Worm (Caenorhabditis elegans) whole organism, L1 larva: ENCODE measurements around the gene cnc-11.
A peak's percentile ranks its signal among the peaks of the same experiment; 100 is the strongest.

Source experiments
- C16A3.4 ChIP-seq: fragments of 150-350 bp; optimal IDR thresholded peaks from 2 replicates; lab custom pipeline; 2014; ENCODE audit warnings: missing biosample characterization, missing genetic modification characterization
- C34B4.2 ChIP-seq: sonication (generic microtip); optimal IDR thresholded peaks from 2 replicates; lab custom pipeline; 2017; ENCODE audit warnings: mild to moderate bottlenecking, missing genetic modification characterization, missing compliant biosample characterization
- F16B12.6 ChIP-seq: fragments of 150-350 bp; optimal IDR thresholded peaks from 2 replicates; lab custom pipeline; 2014; ENCODE audit warnings: missing biosample characterization, missing genetic modification characterization
- aha-1 ChIP-seq: fragments of 150-350 bp; optimal IDR thresholded peaks from 2 replicates; lab custom pipeline; 2014; ENCODE audit warnings: missing biosample characterization, missing genetic modification characterization
- ceh-63 ChIP-seq: fragments of 200-800 bp; sonication (Bioruptor generic); optimal IDR thresholded peaks from 2 replicates; lab custom pipeline; 2018; ENCODE audit warnings: mild to moderate bottlenecking, missing genetic modification characterization, missing compliant biosample characterization
- ceh-88 ChIP-seq: fragments of 200-800 bp; sonication (Bioruptor generic); IDR thresholded peaks from 2 replicates; pipeline ENCODE4 v1.3.6; 2022; ENCODE audit warnings: missing genetic modification characterization, missing compliant biosample characterization
- dsc-1 ChIP-seq: sonication (generic microtip); optimal IDR thresholded peaks from 2 replicates; lab custom pipeline; 2016; ENCODE audit warnings: mild to moderate bottlenecking, missing genetic modification characterization, missing compliant biosample characterization
- egl-13 ChIP-seq: sonication (generic microtip); optimal IDR thresholded peaks from 2 replicates; lab custom pipeline; 2016; ENCODE audit warnings: missing genotype, missing genetic modification reagents, missing genetic modification characterization, missing compliant biosample characterization
- elt-3 ChIP-seq, 6 experiments: fragments of 150-350 bp in 1 of 6; sonication (generic microtip); optimal IDR thresholded peaks; 2 replicates each; lab custom pipeline; 2017 to 2018; ENCODE audit warnings: missing biosample characterization in 6 of 6, missing genetic modification characterization in 6 of 6, inconsistent platforms in 1 of 6
- ets-5 ChIP-seq: fragments of 200-800 bp; sonication (Bioruptor generic); IDR thresholded peaks from 2 replicates; pipeline ENCODE4 v1.3.6; 2022; ENCODE audit warnings: missing genetic modification characterization, missing compliant biosample characterization
- fkh-10 ChIP-seq: sonication (generic microtip); optimal IDR thresholded peaks from 2 replicates; lab custom pipeline; 2017; ENCODE audit warnings: missing biosample characterization, missing genetic modification reagents, missing genetic modification characterization
- fkh-4 ChIP-seq: sonication (generic microtip); optimal IDR thresholded peaks from 2 replicates; lab custom pipeline; 2016; ENCODE audit warnings: missing compliant biosample characterization, missing genetic modification characterization, borderline replicate concordance
- fkh-8 ChIP-seq: sonication (generic microtip); optimal IDR thresholded peaks from 2 replicates; lab custom pipeline; 2016; ENCODE audit warnings: mild to moderate bottlenecking, missing genetic modification characterization, missing compliant biosample characterization
- fos-1 ChIP-seq: fragments of 150-350 bp; optimal IDR thresholded peaks from 2 replicates; lab custom pipeline; 2014; ENCODE audit warnings: missing biosample characterization, missing genetic modification characterization
- hpl-2 ChIP-seq: fragments of 150-350 bp; optimal IDR thresholded peaks from 2 replicates; lab custom pipeline; 2014; ENCODE audit warnings: missing biosample characterization, missing genetic modification reagents, missing genetic modification characterization
- irx-1 ChIP-seq: sonication (generic microtip); optimal IDR thresholded peaks from 2 replicates; lab custom pipeline; 2016; ENCODE audit warnings: missing genetic modification characterization, missing compliant biosample characterization
- isw-1 ChIP-seq: fragments of 200-800 bp; sonication (Bioruptor generic); IDR thresholded peaks from 2 replicates; pipeline ENCODE4 v1.3.6; 2022; ENCODE audit warnings: missing genetic modification characterization, missing compliant biosample characterization
- lin-14 ChIP-seq: fragments of 200-800 bp; sonication (Bioruptor generic); optimal IDR thresholded peaks from 2 replicates; lab custom pipeline; 2018; ENCODE audit warnings: mild to moderate bottlenecking, missing genetic modification characterization, moderate library complexity, missing compliant biosample characterization
- lin-15B ChIP-seq: fragments of 150-350 bp; sonication (generic microtip); optimal IDR thresholded peaks from 3 replicates; lab custom pipeline; 2014; ENCODE audit warnings: missing biosample characterization, missing genetic modification characterization
- lin-39 ChIP-seq: fragments of 150-350 bp; optimal IDR thresholded peaks from 2 replicates; lab custom pipeline; 2014; ENCODE audit warnings: missing biosample characterization, missing genetic modification reagents, missing genetic modification characterization
- lir-3 ChIP-seq: sonication (generic microtip); optimal IDR thresholded peaks from 2 replicates; lab custom pipeline; 2016; ENCODE audit warnings: mild to moderate bottlenecking, missing genetic modification characterization, moderate library complexity, missing compliant biosample characterization; ENCODE audit not compliant: poor library complexity
- mdl-1 ChIP-seq, 2 experiments: fragments of 150-350 bp; optimal IDR thresholded peaks; 2 replicates each; lab custom pipeline; 2014 to 2017; ENCODE audit warnings: missing biosample characterization in 2 of 2, missing genetic modification characterization in 2 of 2, inconsistent platforms in 1 of 2
- mef-2 ChIP-seq: fragments of 150-350 bp; optimal IDR thresholded peaks from 2 replicates; lab custom pipeline; 2014; ENCODE audit warnings: missing biosample characterization, missing genetic modification characterization
- mep-1 ChIP-seq: fragments of 150-350 bp; optimal IDR thresholded peaks from 2 replicates; lab custom pipeline; 2014; ENCODE audit warnings: missing biosample characterization, missing genetic modification characterization
- nhr-19 ChIP-seq: fragments of 200-800 bp; sonication (Bioruptor generic); conservative IDR thresholded peaks from 2 replicates; pipeline ENCODE4 v1.3.6; 2022; ENCODE audit warnings: missing genetic modification characterization, missing compliant biosample characterization
- nhr-20 ChIP-seq: sonication (generic microtip); optimal IDR thresholded peaks from 2 replicates; lab custom pipeline; 2016; ENCODE audit warnings: mild to moderate bottlenecking, missing genetic modification characterization, missing compliant biosample characterization
- nhr-47 ChIP-seq: sonication (generic microtip); optimal IDR thresholded peaks from 2 replicates; lab custom pipeline; 2016; ENCODE audit warnings: mild to moderate bottlenecking, missing genetic modification characterization, moderate library complexity, missing compliant biosample characterization
- nhr-71 ChIP-seq: sonication (generic microtip); optimal IDR thresholded peaks from 2 replicates; lab custom pipeline; 2016; ENCODE audit warnings: mild to moderate bottlenecking, missing genetic modification characterization, moderate library complexity, missing compliant biosample characterization
- nhr-85 ChIP-seq: sonication (generic microtip); peaks from one replicate; lab custom pipeline; 2016; ENCODE audit warnings: missing genetic modification characterization, inconsistent platforms, missing compliant biosample characterization
- pqm-1 ChIP-seq: sonication (generic microtip); optimal IDR thresholded peaks from 3 replicates; lab custom pipeline; 2017; ENCODE audit warnings: missing biosample characterization, missing genetic modification characterization
- rnt-1 ChIP-seq: sonication (generic microtip); optimal IDR thresholded peaks from 2 replicates; lab custom pipeline; 2016; ENCODE audit warnings: mild to moderate bottlenecking, missing genetic modification characterization, moderate library complexity, missing compliant biosample characterization
- skn-1 ChIP-seq: fragments of 150-350 bp; optimal IDR thresholded peaks from 2 replicates; lab custom pipeline; 2014; ENCODE audit warnings: missing biosample characterization, missing genetic modification characterization
- snpc-4 ChIP-seq: fragments of 150-350 bp; optimal IDR thresholded peaks from 2 replicates; lab custom pipeline; 2014; ENCODE audit warnings: missing biosample characterization, missing genetic modification characterization
- sup-37 ChIP-seq: fragments of 200-800 bp; sonication (Bioruptor generic); optimal IDR thresholded peaks from 2 replicates; lab custom pipeline; 2018; ENCODE audit warnings: mild to moderate bottlenecking, missing genetic modification characterization, missing compliant biosample characterization
- swsn-7 ChIP-seq: sonication (generic microtip); optimal IDR thresholded peaks from 2 replicates; lab custom pipeline; 2016; ENCODE audit warnings: missing genetic modification characterization, missing compliant biosample characterization
- tbx-2 ChIP-seq: sonication (generic microtip); optimal IDR thresholded peaks from 2 replicates; lab custom pipeline; 2016; ENCODE audit warnings: missing genetic modification characterization, missing compliant biosample characterization
- tlp-1 ChIP-seq: fragments of 150-350 bp; optimal IDR thresholded peaks from 2 replicates; lab custom pipeline; 2014; ENCODE audit warnings: missing biosample characterization, missing genetic modification characterization
- unc-130 ChIP-seq: fragments of 150-350 bp; optimal IDR thresholded peaks from 2 replicates; lab custom pipeline; 2017; ENCODE audit warnings: missing biosample characterization, missing genetic modification characterization, inconsistent platforms
- unc-62 ChIP-seq: fragments of 150-350 bp; optimal IDR thresholded peaks from 2 replicates; lab custom pipeline; 2014; ENCODE audit warnings: missing biosample characterization, missing genetic modification reagents, missing genetic modification characterization
- zip-4 ChIP-seq: fragments of 200-800 bp; sonication (Bioruptor generic); optimal IDR thresholded peaks from 2 replicates; lab custom pipeline; 2018; ENCODE audit warnings: mild to moderate bottlenecking, missing genetic modification characterization, moderate library complexity, missing compliant biosample characterization
- ztf-11 ChIP-seq, 2 experiments: sonication (generic microtip); optimal IDR thresholded peaks; 2 replicates each; lab custom pipeline; 2016 to 2017; ENCODE audit warnings: missing genetic modification characterization in 2 of 2, missing biosample characterization in 1 of 2, missing compliant biosample characterization in 1 of 2

Gene cnc-11

ce11 chrV:1471078-1471969 lies 29.2 kb downstream of the cnc-11 start (continued):
- TF ChIP-seq hpl-2 (GFP tag; lab: Kevin White, UChicago): peak; percentile 51
- TF ChIP-seq nhr-71 (tag; lab: Kevin White, UChicago): peak; percentile 80
- TF ChIP-seq snpc-4 (tag; lab: Kevin White, UChicago): no peak
- peak in 2 of 6 experiments; percentile 41 to 53 for TF ChIP-seq elt-3 (tag; optimal IDR thresholded peaks at IDR 0.05; lab: Kevin White, UChicago)
- peak; percentile 43 for TF ChIP-seq unc-130 (tag; lab: Kevin White, UChicago)
- no peak for TF ChIP-seq unc-62 (GFP tag; lab: Kevin White, UChicago)
- no peak for TF ChIP-seq C34B4.2 (tag; lab: Kevin White, UChicago)
- peak; percentile 83 for TF ChIP-seq nhr-47 (tag; lab: Kevin White, UChicago)
- TF ChIP-seq lin-15B (tag; lab: Kevin White, UChicago): peak; percentile 86
- no peak for TF ChIP-seq pqm-1 (tag; lab: Kevin White, UChicago)
- TF ChIP-seq lin-14 (GFP tag; lab: Kevin White, UChicago): peak; percentile 89
- TF ChIP-seq mep-1: peak; percentile 86
- peak; percentile 30 for TF ChIP-seq irx-1 (tag; lab: Kevin White, UChicago)
- peak; percentile 82 for TF ChIP-seq fkh-8 (tag; lab: Kevin White, UChicago)
- peak in 1 of 2 experiments; percentile 20 for TF ChIP-seq ztf-11 (tag; optimal IDR thresholded peaks at IDR 0.05; lab: Kevin White, UChicago)
- peak; percentile 71 for TF ChIP-seq swsn-7 (tag; lab: Kevin White, UChicago)
- peak; percentile 23 for TF ChIP-seq sup-37
- TF ChIP-seq isw-1: peak; percentile 64
- TF ChIP-seq mef-2 (tag; lab: Kevin White, UChicago): no peak
- TF ChIP-seq ets-5: no peak
- TF ChIP-seq aha-1 (tag; lab: Kevin White, UChicago): no peak
- peak in 1 of 2 experiments; percentile 36 for TF ChIP-seq mdl-1 (tag; optimal IDR thresholded peaks at IDR 0.05; lab: Kevin White, UChicago)
- no peak for TF ChIP-seq lir-3 (tag; lab: Kevin White, UChicago)
- peak; percentile 72 for TF ChIP-seq C16A3.4 (tag; lab: Kevin White, UChicago)
- TF ChIP-seq nhr-85 (tag; lab: Kevin White, UChicago): peak; percentile 83
- no peak for TF ChIP-seq ceh-63 (GFP tag; lab: Kevin White, UChicago)
- peak; percentile 21 for TF ChIP-seq zip-4
- no peak for TF ChIP-seq fos-1
- TF ChIP-seq egl-13 (tag; lab: Kevin White, UChicago): peak; percentile 42
- TF ChIP-seq lin-39 (tag; lab: Kevin White, UChicago): peak; percentile 12
- peak; percentile 60 for TF ChIP-seq nhr-19 (GFP tag; lab: Robert Waterston, UW)
- no peak for TF ChIP-seq tlp-1 (tag; lab: Kevin White, UChicago)
- TF ChIP-seq tbx-2 (tag; lab: Kevin White, UChicago): peak; percentile 69
- TF ChIP-seq ceh-88: peak; percentile 43; the same call in 1 of the 2 replicates

DNA sequence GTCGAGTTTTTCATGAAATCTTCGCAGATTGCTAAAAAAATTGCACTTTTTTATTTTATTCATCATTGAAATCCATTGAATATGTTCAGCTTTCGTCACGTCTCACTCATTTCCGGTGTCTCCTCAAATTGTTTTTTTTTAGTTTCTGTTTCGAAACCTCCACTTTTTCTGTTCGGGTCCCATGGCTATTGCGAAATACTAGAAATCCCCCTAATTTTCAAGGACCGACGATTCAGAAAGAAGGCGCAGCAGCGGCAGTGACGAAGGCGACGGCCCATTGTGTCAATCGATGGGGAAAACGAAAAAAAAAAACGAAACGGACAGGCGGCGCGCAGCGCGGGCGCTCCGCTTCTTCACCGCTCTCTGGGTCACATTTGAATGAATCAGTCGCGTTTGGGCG lies 29.8 kb downstream of the cnc-11 start:
- peak; percentile 10 for TF ChIP-seq skn-1
- peak; percentile 58 for TF ChIP-seq zip-4
- TF ChIP-seq rnt-1 (tag; lab: Kevin White, UChicago): no peak

- TF ChIP-seq fkh-4: no peak
- peak; percentile 71 for TF ChIP-seq lin-14 (GFP tag; lab: Kevin White, UChicago)
- TF ChIP-seq irx-1 (tag; lab: Kevin White, UChicago): no peak
- peak; percentile 16 for TF ChIP-seq nhr-71 (tag; lab: Kevin White, UChicago)
- TF ChIP-seq fkh-10 (GFP tag; lab: Kevin White, UChicago): no peak
- no peak for TF ChIP-seq fos-1
- TF ChIP-seq aha-1 (tag; lab: Kevin White, UChicago): no peak
- no peak for TF ChIP-seq hpl-2 (GFP tag; lab: Kevin White, UChicago)
- no peak for TF ChIP-seq nhr-20 (tag; lab: Kevin White, UChicago)
- peak; percentile 73 for TF ChIP-seq nhr-85 (tag; lab: Kevin White, UChicago)
- TF ChIP-seq mep-1: peak; percentile 48
- TF ChIP-seq F16B12.6: no peak
- TF ChIP-seq dsc-1 (tag; lab: Kevin White, UChicago): peak; percentile 36
Measured at ce11 chrV:1472569-1472968, 30.4 kb downstream of the cnc-11 start.
